Fruit fly (Drosophila melanogaster) whole organism, embryonic: ENCODE measurements around the gene Prx4.

Experiments used
- Abd-B ChIP-seq: fragments of 200-800 bp; sonication (Bioruptor generic); optimal IDR thresholded peaks from 2 replicates; lab custom pipeline; 2018; ENCODE audit warnings: missing biosample characterization, mild to moderate bottlenecking, missing genetic modification characterization, moderate library complexity
- Atf-2 ChIP-seq: fragments of 200-800 bp; sonication (Bioruptor generic); optimal IDR thresholded peaks from 2 replicates; lab custom pipeline; 2016; ENCODE audit warnings: missing biosample characterization, missing genetic modification characterization
- Atf3 ChIP-seq: fragments of 200-800 bp; sonication (Bioruptor generic); optimal IDR thresholded peaks from 3 replicates; lab custom pipeline; 2016; ENCODE audit warnings: missing biosample characterization, missing genetic modification characterization
- Blimp-1 ChIP-seq: fragments of 200-800 bp; sonication (Bioruptor generic); optimal IDR thresholded peaks from 3 replicates; lab custom pipeline; 2018; ENCODE audit warnings: missing biosample characterization, missing genetic modification characterization, mild to moderate bottlenecking, moderate library complexity, missing genetic modification reagents
- CG10147 ChIP-seq: fragments of 200-800 bp; sonication (Bioruptor generic); optimal IDR thresholded peaks from 2 replicates; lab custom pipeline; 2019; ENCODE audit warnings: missing biosample characterization, mild to moderate bottlenecking, missing genetic modification characterization, moderate library complexity
- CG1024 ChIP-seq: fragments of 200-800 bp; sonication (Bioruptor generic); IDR thresholded peaks from 2 replicates; pipeline ENCODE4 v1.3.6; 2022; ENCODE audit warnings: missing biosample characterization, missing genetic modification characterization
- CG10267 ChIP-seq: fragments of 200-800 bp; sonication (Bioruptor generic); optimal IDR thresholded peaks from 2 replicates; lab custom pipeline; 2018; ENCODE audit warnings: missing biosample characterization, mild to moderate bottlenecking, missing genetic modification characterization, moderate library complexity
- CG10274 ChIP-seq: fragments of 200-800 bp; sonication (Bioruptor generic); optimal IDR thresholded peaks from 3 replicates; lab custom pipeline; 2017; ENCODE audit warnings: missing biosample characterization, mild to moderate bottlenecking, missing genetic modification characterization
- CG10431 ChIP-seq: fragments of 200-800 bp; sonication (Bioruptor generic); optimal IDR thresholded peaks from 3 replicates; lab custom pipeline; 2018; ENCODE audit warnings: missing biosample characterization, mild to moderate bottlenecking, missing genetic modification characterization
- CG11696 ChIP-seq: fragments of 200-800 bp; sonication (Bioruptor generic); IDR thresholded peaks from 2 replicates; pipeline ENCODE4 v1.3.6; 2022; ENCODE audit warnings: missing biosample characterization, missing genetic modification characterization
- CG12071 ChIP-seq: fragments of 200-800 bp; sonication (Bioruptor generic); optimal IDR thresholded peaks from 3 replicates; lab custom pipeline; 2018; ENCODE audit warnings: missing biosample characterization, mild to moderate bottlenecking, missing genetic modification characterization
- CG1233 ChIP-seq: fragments of 200-800 bp; sonication (Bioruptor generic); optimal IDR thresholded peaks from 4 replicates; lab custom pipeline; 2018; ENCODE audit warnings: missing biosample characterization, mild to moderate bottlenecking, missing genetic modification characterization
- CG12769 ChIP-seq: fragments of 200-800 bp; sonication (Bioruptor generic); optimal IDR thresholded peaks from 2 replicates; lab custom pipeline; 2019; ENCODE audit warnings: missing biosample characterization, mild to moderate bottlenecking, missing genetic modification characterization, moderate library complexity
- CG13775 ChIP-seq: fragments of 200-800 bp; sonication (Bioruptor generic); optimal IDR thresholded peaks from 3 replicates; lab custom pipeline; 2017; ENCODE audit warnings: missing biosample characterization, mild to moderate bottlenecking, missing genetic modification characterization
- CG14710 ChIP-seq: fragments of 200-800 bp; sonication (Bioruptor generic); optimal IDR thresholded peaks from 3 replicates; lab custom pipeline; 2019; ENCODE audit warnings: missing biosample characterization, mild to moderate bottlenecking, missing genetic modification characterization, moderate library complexity
- CG1602 ChIP-seq: fragments of 200-800 bp; sonication (Bioruptor generic); optimal IDR thresholded peaks from 3 replicates; lab custom pipeline; 2016; ENCODE audit warnings: missing biosample characterization, missing genetic modification characterization
- CG1603 ChIP-seq: fragments of 200-800 bp; sonication (Bioruptor generic); optimal IDR thresholded peaks from 2 replicates; lab custom pipeline; 2019; ENCODE audit warnings: missing biosample characterization, mild to moderate bottlenecking, missing genetic modification characterization, moderate library complexity
- CG16779 ChIP-seq: fragments of 200-800 bp; sonication (Bioruptor generic); IDR thresholded peaks from 2 replicates; pipeline ENCODE4 v1.3.6; 2022; ENCODE audit warnings: missing biosample characterization, missing genetic modification characterization
- CG17186 ChIP-seq: fragments of 200-800 bp; sonication (Bioruptor generic); optimal IDR thresholded peaks from 3 replicates; lab custom pipeline; 2017; ENCODE audit warnings: missing biosample characterization, missing genetic modification reagents, missing genetic modification characterization
- CG18011 ChIP-seq: fragments of 200-800 bp; sonication (Bioruptor generic); optimal IDR thresholded peaks from 2 replicates; lab custom pipeline; 2017; ENCODE audit warnings: missing biosample characterization, missing genetic modification characterization, mild to moderate bottlenecking, moderate library complexity, missing genotype
- CG18619 ChIP-seq: fragments of 200-800 bp; sonication (Bioruptor generic); optimal IDR thresholded peaks from 3 replicates; lab custom pipeline; 2017; ENCODE audit warnings: missing biosample characterization, mild to moderate bottlenecking, missing genetic modification characterization
- CG2678 ChIP-seq: fragments of 200-800 bp; sonication (Bioruptor generic); optimal IDR thresholded peaks from 3 replicates; lab custom pipeline; 2019; ENCODE audit warnings: missing biosample characterization, mild to moderate bottlenecking, missing genetic modification characterization, moderate library complexity
- CG32532 ChIP-seq: fragments of 200-800 bp; sonication (Bioruptor generic); IDR thresholded peaks from 2 replicates; pipeline ENCODE4 v1.3.6; 2022; ENCODE audit warnings: missing biosample characterization, missing genetic modification characterization
- CG34422 ChIP-seq: fragments of 200-800 bp; sonication (Bioruptor generic); IDR thresholded peaks from 3 replicates; pipeline ENCODE4 v1.3.6; 2022; ENCODE audit warnings: missing biosample characterization, missing genetic modification characterization
- CG7372 ChIP-seq: fragments of 200-800 bp; sonication (Bioruptor generic); IDR thresholded peaks from 2 replicates; pipeline ENCODE4 v1.3.6; 2022; ENCODE audit warnings: missing biosample characterization, missing genetic modification characterization
- CG7987 ChIP-seq: fragments of 200-800 bp; sonication (Bioruptor generic); optimal IDR thresholded peaks from 2 replicates; lab custom pipeline; 2018; ENCODE audit warnings: missing biosample characterization, mild to moderate bottlenecking, missing genetic modification characterization, moderate library complexity
- CG9727 ChIP-seq: fragments of 200-800 bp; sonication (Bioruptor generic); optimal IDR thresholded peaks from 3 replicates; lab custom pipeline; 2017; ENCODE audit warnings: missing biosample characterization, mild to moderate bottlenecking, missing genetic modification characterization
- D ChIP-seq, 2 experiments: fragments of 200-800 bp in 1 of 2; fragments of >200 bp in 1 of 2; sonication (Bioruptor generic) in 1 of 2; optimal IDR thresholded peaks; 2 replicates in 1 of 2; 3 replicates in 1 of 2; lab custom pipeline; 2017; ENCODE audit warnings: mild to moderate bottlenecking in 1 of 2, missing biosample characterization in 1 of 2, missing genetic modification characterization in 1 of 2, missing genetic modification reagents in 1 of 2
- Deaf1 ChIP-seq: fragments of 200-800 bp; optimal IDR thresholded peaks from 3 replicates; lab custom pipeline; 2019; ENCODE audit warnings: missing biosample characterization, mild to moderate bottlenecking, missing genetic modification characterization, moderate library complexity
- E2f1 ChIP-seq: fragments of 200-800 bp; sonication (Bioruptor generic); IDR thresholded peaks from 2 replicates; pipeline ENCODE4 v1.3.6; 2022; ENCODE audit warnings: missing biosample characterization, missing genetic modification characterization
- Gug ChIP-seq: fragments of 200-800 bp; sonication (Bioruptor generic); IDR thresholded peaks from 4 replicates; pipeline ENCODE4 v1.3.6; 2022; ENCODE audit warnings: missing biosample characterization, missing genetic modification characterization
- HLHmδ ChIP-seq: fragments of 200-800 bp; sonication (Bioruptor generic); optimal IDR thresholded peaks from 2 replicates; lab custom pipeline; 2018; ENCODE audit warnings: missing biosample characterization, mild to moderate bottlenecking, missing genetic modification characterization, moderate library complexity
- Kr ChIP-seq: fragments of 200-800 bp; sonication (Bioruptor generic); optimal IDR thresholded peaks from 2 replicates; lab custom pipeline; 2017; ENCODE audit warnings: missing biosample characterization, mild to moderate bottlenecking, missing genetic modification characterization
- Max ChIP-seq: fragments of 200-800 bp; sonication (Bioruptor generic); optimal IDR thresholded peaks from 2 replicates; lab custom pipeline; 2016; ENCODE audit warnings: missing biosample characterization, mild to moderate bottlenecking, missing genetic modification characterization
- Mes4 ChIP-seq: fragments of 200-800 bp; sonication (Bioruptor generic); optimal IDR thresholded peaks from 2 replicates; lab custom pipeline; 2016; ENCODE audit warnings: missing biosample characterization, missing genetic modification characterization
- Nf-YB ChIP-seq: fragments of 200-800 bp; sonication (Bioruptor generic); optimal IDR thresholded peaks from 3 replicates; lab custom pipeline; 2019; ENCODE audit warnings: missing biosample characterization, mild to moderate bottlenecking, missing genetic modification characterization, moderate library complexity
- ac ChIP-seq: fragments of 200-800 bp; sonication (Bioruptor generic); optimal IDR thresholded peaks from 3 replicates; lab custom pipeline; 2017; ENCODE audit warnings: missing biosample characterization, mild to moderate bottlenecking, missing genetic modification characterization
- bcd ChIP-seq: fragments of 200-800 bp; sonication (Bioruptor generic); optimal IDR thresholded peaks from 2 replicates; lab custom pipeline; 2017; ENCODE audit warnings: missing biosample characterization, mild to moderate bottlenecking, missing genetic modification characterization
- chm ChIP-seq: fragments of 200-800 bp; sonication (Bioruptor generic); IDR thresholded peaks from 2 replicates; pipeline ENCODE4 v1.3.6; 2022; ENCODE audit warnings: missing biosample characterization, missing genetic modification characterization
- da ChIP-seq: fragments of 200-800 bp; sonication (Bioruptor generic); optimal IDR thresholded peaks from 2 replicates; lab custom pipeline; 2016; ENCODE audit warnings: missing biosample characterization, missing genetic modification characterization
- dpn ChIP-seq, 2 experiments: fragments of 200-800 bp; sonication (Bioruptor generic); optimal IDR thresholded peaks; 3 replicates each; lab custom pipeline; 2016; ENCODE audit warnings: missing biosample characterization in 2 of 2, missing genetic modification characterization in 2 of 2
- gcm ChIP-seq: fragments of 200-800 bp; sonication (Bioruptor generic); optimal IDR thresholded peaks from 2 replicates; lab custom pipeline; 2019; ENCODE audit warnings: missing biosample characterization, mild to moderate bottlenecking, missing genetic modification characterization, moderate library complexity
- gcm2 ChIP-seq: fragments of 200-800 bp; sonication (Bioruptor generic); optimal IDR thresholded peaks from 2 replicates; lab custom pipeline; 2016; ENCODE audit warnings: missing biosample characterization, missing genetic modification characterization
- gem ChIP-seq: fragments of 200-800 bp; sonication (Bioruptor generic); optimal IDR thresholded peaks from 2 replicates; lab custom pipeline; 2019; ENCODE audit warnings: missing biosample characterization, mild to moderate bottlenecking, missing genetic modification characterization, moderate library complexity
- insv ChIP-seq, 2 experiments: fragments of 200-800 bp; sonication (Bioruptor generic); optimal IDR thresholded peaks; 3 replicates each; lab custom pipeline; 2016 to 2018; ENCODE audit warnings: missing biosample characterization in 2 of 2, missing genetic modification characterization in 2 of 2
- nmo ChIP-seq: fragments of 200-800 bp; sonication (Bioruptor generic); optimal IDR thresholded peaks from 2 replicates; lab custom pipeline; 2018; ENCODE audit warnings: missing biosample characterization, mild to moderate bottlenecking, missing genetic modification characterization, moderate library complexity
- run ChIP-seq: fragments of 200-800 bp; sonication (Bioruptor generic); optimal IDR thresholded peaks from 3 replicates; lab custom pipeline; 2018; ENCODE audit warnings: missing biosample characterization, mild to moderate bottlenecking, missing genetic modification characterization
- schlank ChIP-seq: fragments of 200-800 bp; sonication (Bioruptor generic); optimal IDR thresholded peaks from 2 replicates; lab custom pipeline; 2018; ENCODE audit warnings: missing biosample characterization, mild to moderate bottlenecking, missing genetic modification characterization
- twi ChIP-seq: fragments of 200-800 bp; optimal IDR thresholded peaks from 2 replicates; lab custom pipeline; 2019; ENCODE audit warnings: missing biosample characterization, mild to moderate bottlenecking, missing genetic modification characterization, moderate library complexity
- vfl ChIP-seq: fragments of 200-800 bp; sonication (Bioruptor generic); optimal IDR thresholded peaks from 2 replicates; lab custom pipeline; 2016; ENCODE audit warnings: missing biosample characterization, missing genetic modification characterization

The Prx4 gene

dm6 chr3L:3045256-3045743, 3.1 kb downstream of the Prx4 start (continued):
- TF ChIP-seq vfl (GFP tag; lab: Kevin White, UChicago) (no peak), CG12769 (no peak), ac (GFP tag; lab: Kevin White, UChicago) (no peak), E2f1 (GFP tag; lab: Robert Waterston, UW) (peak; percentile 41; the same call in 1 of the 2 replicates), gcm2 (GFP tag; lab: Kevin White, UChicago) (no peak), CG18619 (peak; percentile 32), CG10267 (tag; lab: Kevin White, UChicago) (peak; percentile 32), da (GFP tag; lab: Kevin White, UChicago) (no peak), twi (tag; lab: Kevin White, UChicago) (no peak), bcd (peak; percentile 47), CG16779 (GFP tag; lab: Robert Waterston, UW) (no peak), CG9727 (GFP tag; lab: Kevin White, UChicago) (peak; percentile 43), CG1602 (GFP tag; lab: Kevin White, UChicago) (peak; percentile 6), HLHmδ (GFP tag; lab: Kevin White, UChicago) (no peak), Max (GFP tag; lab: Kevin White, UChicago) (no peak), run (tag; lab: Kevin White, UChicago) (no peak), CG13775 (GFP tag; lab: Kevin White, UChicago) (peak; percentile 17), CG14710 (tag; lab: Kevin White, UChicago) (peak; percentile 25), CG10147 (GFP tag; lab: Kevin White, UChicago) (peak; percentile 41), Blimp-1 (GFP tag; lab: Kevin White, UChicago) (peak; percentile 38), CG32532 (GFP tag; lab: Robert Waterston, UW) (peak; percentile 52; the same call in 1 of the 2 replicates), Atf3 (no peak), Nf-YB (GFP tag; lab: Kevin White, UChicago) (peak; percentile 12), dpn (GFP tag; optimal IDR thresholded peaks at IDR 0.05; lab: Kevin White, UChicago) (peak in 1 of 2 experiments; percentile 33), CG11696 (GFP tag; lab: Robert Waterston, UW) (peak; percentile 70), nmo (peak; percentile 48), schlank (tag; lab: Kevin White, UChicago) (no peak), CG18011 (peak; percentile 10), insv (GFP tag; optimal IDR thresholded peaks at IDR 0.05; lab: Kevin White, UChicago) (no peak), CG1024 (GFP tag; lab: Robert Waterston, UW) (no peak), Atf-2 (GFP tag; lab: Kevin White, UChicago) (no peak), Abd-B (GFP tag; lab: Kevin White, UChicago) (peak; percentile 36), Deaf1 (no peak), CG7372 (no peak), CG1233 (GFP tag; lab: Kevin White, UChicago) (peak; percentile 35), D (optimal IDR thresholded peaks at IDR 0.05; lab: Kevin White, UChicago) (no peak), D (GFP tag; optimal IDR thresholded peaks at IDR 0.05; lab: Kevin White, UChicago) (no peak), CG7987 (no peak), gem (peak; percentile 67), CG1603 (peak; percentile 13), Mes4 (no peak), CG10431 (GFP tag; lab: Kevin White, UChicago) (no peak), CG10274 (GFP tag; lab: Kevin White, UChicago) (no peak), CG34422 (GFP tag; lab: Robert Waterston, UW) (no peak), gcm (GFP tag; lab: Kevin White, UChicago) (no peak), chm (no peak), Kr (GFP tag; lab: Kevin White, UChicago) (no peak), CG12071 (GFP tag; lab: Kevin White, UChicago) (no peak), CG17186 (GFP tag; lab: Kevin White, UChicago) (no peak), Gug (GFP tag; lab: Robert Waterston, UW) (no peak), CG2678 (tag; lab: Kevin White, UChicago) (peak; percentile 60)
